Fruit fly (Drosophila melanogaster) whole organism, adult: ENCODE data around the gene CG7044.

Source experiments
- Crg-1 ChIP-seq: fragments of 200-800 bp; sonication (Bioruptor generic); optimal IDR thresholded peaks from 2 replicates; lab custom pipeline; 2016; ENCODE audit warnings: missing biosample characterization, missing genetic modification characterization
- cnc ChIP-seq, 2 experiments: fragments of >200 bp; optimal IDR thresholded peaks; 2 replicates each; lab custom pipeline; 2017
- ovo ChIP-seq: fragments of 200-800 bp; sonication (Bioruptor generic); optimal IDR thresholded peaks from 2 replicates; lab custom pipeline; 2016; ENCODE audit warnings: missing biosample characterization, missing genetic modification characterization
- toe ChIP-seq: fragments of 200-800 bp; sonication (Bioruptor generic); optimal IDR thresholded peaks from 2 replicates; lab custom pipeline; 2016; ENCODE audit warnings: missing biosample characterization, missing genetic modification characterization

DNA sequence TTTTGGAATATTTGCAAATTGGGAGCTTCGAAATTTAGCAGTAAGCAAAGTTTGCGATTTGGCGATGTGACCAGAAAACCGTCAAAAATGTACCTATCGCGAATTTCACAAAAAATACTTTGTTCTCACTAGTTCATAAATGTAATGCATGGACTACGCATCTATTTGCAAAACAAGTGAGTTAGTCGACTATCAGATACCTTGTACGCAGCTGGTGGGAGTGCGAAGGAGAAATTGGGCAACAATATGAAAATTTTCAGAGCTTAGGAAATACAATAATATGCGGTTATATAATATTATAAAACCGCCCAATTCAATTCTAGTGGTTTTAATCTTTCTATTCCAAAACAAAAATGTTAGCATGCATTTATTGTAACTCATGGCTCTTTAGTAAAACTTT, 17.3 kb upstream of the CG7044 start, which contains the start of gene Bdbt:
- TF ChIP-seq Crg-1 (GFP tag; lab: Kevin White, UChicago): no peak
- no peak for TF ChIP-seq ovo (GFP tag; lab: Kevin White, UChicago)
- no peak for TF ChIP-seq toe (GFP tag; lab: Kevin White, UChicago)
- TF ChIP-seq cnc (optimal IDR thresholded peaks at IDR 0.05; lab: Kevin White, UChicago): no peak
